In the genomic region with DNA sequence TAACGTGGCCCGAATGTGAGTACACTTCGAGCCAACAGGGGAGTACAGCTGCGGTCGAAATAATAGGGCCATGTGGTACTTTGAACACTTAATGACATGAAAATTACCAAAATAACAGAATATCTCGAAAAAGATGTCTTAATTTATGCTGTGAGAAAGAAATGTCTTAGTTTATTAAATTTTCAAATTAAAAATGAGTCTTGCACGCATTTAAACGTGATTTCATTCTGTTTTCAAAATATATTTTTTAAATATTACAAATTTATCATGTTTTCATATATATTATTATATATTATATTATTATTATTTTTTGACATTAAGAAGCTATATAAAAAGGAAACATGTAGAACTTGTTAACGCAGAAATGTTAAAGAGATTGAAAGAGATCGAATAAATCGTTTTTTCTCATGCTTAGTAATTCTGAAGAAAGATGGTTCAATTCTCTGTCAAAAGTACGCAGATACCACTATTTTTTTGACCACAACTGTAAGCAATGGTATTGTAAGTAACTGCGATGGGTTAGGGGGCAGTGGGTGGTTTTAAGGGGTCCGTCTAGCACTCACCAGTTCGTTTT, we compare ENCODE assay signal across 2 fruit fly cellular contexts.
TF ChIP-seq lines count a peak whose summit lies in the region.

No protein-coding gene starts in this region.

TF ChIP-seq in whole organism, embryonic, 481 proteins besides CTCF, POLR2A, EP300 and RAD21 (continued from another document and continues in another):
- TF ChIP-seq pita (GFP tag; optimal IDR thresholded peaks at IDR 0.05; lab: Kevin White, UChicago): no peak
- TF ChIP-seq hkb (optimal IDR thresholded peaks at IDR 0.05; lab: Kevin White, UChicago): no peak
- no peak for TF ChIP-seq hkb (GFP tag; IDR thresholded peaks at IDR 0.05; lab: Robert Waterston, UW)
- TF ChIP-seq Rfx (GFP tag; IDR thresholded peaks at IDR 0.05; lab: Robert Waterston, UW): no peak
- no peak for TF ChIP-seq ken (GFP tag; IDR thresholded peaks at IDR 0.05; lab: Robert Waterston, UW)
- no peak for TF ChIP-seq chn (GFP tag; optimal IDR thresholded peaks at IDR 0.05; lab: Kevin White, UChicago)
- TF ChIP-seq ap (GFP tag; IDR thresholded peaks at IDR 0.05; lab: Robert Waterston, UW): 0 out of 2 replicates have a peak, but pooled peaks have one; percentile 18
- TF ChIP-seq lbe (GFP tag; optimal IDR thresholded peaks at IDR 0.05; lab: Kevin White, UChicago): no peak
- TF ChIP-seq Eip74EF (GFP tag; optimal IDR thresholded peaks at IDR 0.05; lab: Kevin White, UChicago): peak in 1 of 2 experiments; percentile 24
- TF ChIP-seq emc (GFP tag; optimal IDR thresholded peaks at IDR 0.05; lab: Kevin White, UChicago): no peak
- no peak for TF ChIP-seq sim (GFP tag; IDR thresholded peaks at IDR 0.05; lab: Robert Waterston, UW)
- TF ChIP-seq Fer1 (GFP tag; optimal IDR thresholded peaks at IDR 0.05; lab: Kevin White, UChicago): peak; percentile 44
- TF ChIP-seq CG6683 (GFP tag; optimal IDR thresholded peaks at IDR 0.05; lab: Kevin White, UChicago): peak; percentile 6
- TF ChIP-seq Atf6 (GFP tag; IDR thresholded peaks at IDR 0.05; lab: Robert Waterston, UW): no peak
- peak; percentile 47 for TF ChIP-seq CG17359 (tag; optimal IDR thresholded peaks at IDR 0.05; lab: Kevin White, UChicago)
- peak; percentile 63 for TF ChIP-seq Sox100B (GFP tag; optimal IDR thresholded peaks at IDR 0.05; lab: Kevin White, UChicago)
- TF ChIP-seq tup (GFP tag; optimal IDR thresholded peaks at IDR 0.05; lab: Kevin White, UChicago): no peak
- TF ChIP-seq CG11696 (GFP tag; IDR thresholded peaks at IDR 0.05; lab: Robert Waterston, UW): peak; percentile 53
- no peak for TF ChIP-seq CG30020 (tag; optimal IDR thresholded peaks at IDR 0.05; lab: Kevin White, UChicago)
- no peak for TF ChIP-seq fd102C (GFP tag; optimal IDR thresholded peaks at IDR 0.05; lab: Kevin White, UChicago)
- no peak for TF ChIP-seq MESR4 (GFP tag; optimal IDR thresholded peaks at IDR 0.05; lab: Kevin White, UChicago)
- no peak for TF ChIP-seq CG10321 (GFP tag; IDR thresholded peaks at IDR 0.05; lab: Robert Waterston, UW)
- no peak for TF ChIP-seq slbo (GFP tag; IDR thresholded peaks at IDR 0.05; lab: Robert Waterston, UW)
- no peak for TF ChIP-seq al (GFP tag; IDR thresholded peaks at IDR 0.05; lab: Robert Waterston, UW)
- no peak for TF ChIP-seq vnd (GFP tag; IDR thresholded peaks at IDR 0.05; lab: Robert Waterston, UW; ENCODE audit: partially characterized antibody)
- no peak for TF ChIP-seq slp2 (GFP tag; optimal IDR thresholded peaks at IDR 0.05; lab: Kevin White, UChicago)
- TF ChIP-seq CG10147 (GFP tag; optimal IDR thresholded peaks at IDR 0.05; lab: Kevin White, UChicago): peak; percentile 53
- peak; percentile 21 for TF ChIP-seq Xbp1 (GFP tag; optimal IDR thresholded peaks at IDR 0.05; lab: Kevin White, UChicago)
- TF ChIP-seq CG6854 (GFP tag; optimal IDR thresholded peaks at IDR 0.05; lab: Kevin White, UChicago): peak; percentile 31
- no peak for TF ChIP-seq CG32767 (GFP tag; IDR thresholded peaks at IDR 0.05; lab: Robert Waterston, UW)
- TF ChIP-seq CG10209 (GFP tag; optimal IDR thresholded peaks at IDR 0.05; lab: Kevin White, UChicago): peak; percentile 39
- 0 out of 3 replicates have a peak, but pooled peaks have one; percentile 33 for TF ChIP-seq ase (GFP tag; IDR thresholded peaks at IDR 0.05; lab: Robert Waterston, UW)
- TF ChIP-seq CG42726 (GFP tag; IDR thresholded peaks at IDR 0.05; lab: Robert Waterston, UW; ENCODE audit: partially characterized antibody): no peak
- TF ChIP-seq CG14710 (tag; optimal IDR thresholded peaks at IDR 0.05; lab: Kevin White, UChicago): peak; percentile 13
- TF ChIP-seq CG18599 (GFP tag; optimal IDR thresholded peaks at IDR 0.05; lab: Kevin White, UChicago): peak; percentile 16
- no peak for TF ChIP-seq CG32772 (GFP tag; IDR thresholded peaks at IDR 0.05; lab: Robert Waterston, UW)
- TF ChIP-seq insv (GFP tag; optimal IDR thresholded peaks at IDR 0.05; lab: Kevin White, UChicago): no peak
- TF ChIP-seq slou (GFP tag; optimal IDR thresholded peaks at IDR 0.05; lab: Kevin White, UChicago): no peak
- peak; percentile 67 for TF ChIP-seq CG2678 (tag; optimal IDR thresholded peaks at IDR 0.05; lab: Kevin White, UChicago)
- no peak for TF ChIP-seq CG43689 (GFP tag; IDR thresholded peaks at IDR 0.05; lab: Robert Waterston, UW)
- peak; percentile 12 for TF ChIP-seq bcd (GFP tag; optimal IDR thresholded peaks at IDR 0.05; lab: Kevin White, UChicago)
- peak; percentile 14 for TF ChIP-seq D19A (tag; optimal IDR thresholded peaks at IDR 0.05; lab: Kevin White, UChicago)
- TF ChIP-seq CG12659 (GFP tag; optimal IDR thresholded peaks at IDR 0.05; lab: Kevin White, UChicago): peak; percentile 6
- TF ChIP-seq lab (GFP tag; optimal IDR thresholded peaks at IDR 0.05; lab: Kevin White, UChicago): peak; percentile 24
- TF ChIP-seq CG17829 (tag; optimal IDR thresholded peaks at IDR 0.05; lab: Kevin White, UChicago): peak; percentile 23
- no peak for TF ChIP-seq CG13123 (GFP tag; optimal IDR thresholded peaks at IDR 0.05; lab: Kevin White, UChicago)
- TF ChIP-seq grau (tag; optimal IDR thresholded peaks at IDR 0.05; lab: Kevin White, UChicago): peak; percentile 24
- peak; percentile 23 for TF ChIP-seq cwo (GFP tag; optimal IDR thresholded peaks at IDR 0.05; lab: Kevin White, UChicago)
- no peak for TF ChIP-seq CG2116 (GFP tag; optimal IDR thresholded peaks at IDR 0.05; lab: Kevin White, UChicago)
- TF ChIP-seq HLH3B (GFP tag; IDR thresholded peaks at IDR 0.05; lab: Robert Waterston, UW): no peak
- peak; percentile 62 for TF ChIP-seq dmrt99B (tag; optimal IDR thresholded peaks at IDR 0.05; lab: Kevin White, UChicago)
- TF ChIP-seq disco-r (GFP tag; optimal IDR thresholded peaks at IDR 0.05; lab: Kevin White, UChicago): no peak
- no peak for TF ChIP-seq CG8290 (GFP tag; optimal IDR thresholded peaks at IDR 0.05; lab: Kevin White, UChicago)
- TF ChIP-seq CG8290 (tag; optimal IDR thresholded peaks at IDR 0.05; lab: Kevin White, UChicago): peak in 1 of 2 experiments; percentile 6
- peak; percentile 41 for TF ChIP-seq CG9437 (GFP tag; optimal IDR thresholded peaks at IDR 0.05; lab: Kevin White, UChicago)
- no peak for TF ChIP-seq Bgb (GFP tag; IDR thresholded peaks at IDR 0.05; lab: Robert Waterston, UW; ENCODE audit: partially characterized antibody)
- TF ChIP-seq Meics (GFP tag; optimal IDR thresholded peaks at IDR 0.05; lab: Kevin White, UChicago): peak; percentile 58
- no peak for TF ChIP-seq CG11247 (GFP tag; IDR thresholded peaks at IDR 0.05; lab: Robert Waterston, UW)
- peak in 1 of 2 experiments; percentile 0 for TF ChIP-seq dpn (GFP tag; optimal IDR thresholded peaks at IDR 0.05; lab: Kevin White, UChicago)
- no peak for TF ChIP-seq CG6654 (GFP tag; optimal IDR thresholded peaks at IDR 0.05; lab: Kevin White, UChicago)
- TF ChIP-seq Kr (GFP tag; optimal IDR thresholded peaks at IDR 0.05; lab: Kevin White, UChicago): no peak
- peak; percentile 44 for TF ChIP-seq gem (tag; optimal IDR thresholded peaks at IDR 0.05; lab: Kevin White, UChicago)
- TF ChIP-seq C15 (GFP tag; IDR thresholded peaks at IDR 0.05; lab: Robert Waterston, UW): no peak

TF ChIP-seq in whole organism, prepupa, 60 proteins besides CTCF, POLR2A, EP300 and RAD21 (continued from another document):
- TF ChIP-seq dsx (GFP tag; optimal IDR thresholded peaks at IDR 0.05; lab: Kevin White, UChicago; ENCODE audit: poor library complexity, severe bottlenecking): no peak
- no peak for TF ChIP-seq cyc (GFP tag; optimal IDR thresholded peaks at IDR 0.05; lab: Kevin White, UChicago)
- no peak for TF ChIP-seq CG3032 (tag; optimal IDR thresholded peaks at IDR 0.05; lab: Kevin White, UChicago)
- 0 out of 2 replicates have a peak, but pooled peaks have one; percentile 15 for TF ChIP-seq Gug (GFP tag; IDR thresholded peaks at IDR 0.05; lab: Robert Waterston, UW)
- TF ChIP-seq lz (GFP tag; optimal IDR thresholded peaks at IDR 0.05; lab: Kevin White, UChicago): peak; percentile 20
- peak; percentile 58 for TF ChIP-seq CG15336 (GFP tag; IDR thresholded peaks at IDR 0.05; lab: Robert Waterston, UW)
- no peak for TF ChIP-seq fkh (GFP tag; optimal IDR thresholded peaks at IDR 0.05; lab: Kevin White, UChicago)
- TF ChIP-seq eg (GFP tag; IDR thresholded peaks at IDR 0.05; lab: Robert Waterston, UW): peak; percentile 21; the same call in 1 of the 3 replicates
- TF ChIP-seq CG6276 (GFP tag; optimal IDR thresholded peaks at IDR 0.05; lab: Kevin White, UChicago): peak; percentile 85
